Worm (Caenorhabditis elegans): Measurements from ENCODE around the gene vep-2.

vep-2 gene

ce11 chrX:3596303-3596772 lies 31.8 kb upstream of the vep-2 start, which contains the start of gene T27A10.6:
TSS of gene T27A10.6 (minus strand) at chrX:3596353.
- TF ChIP-seq lin-11 (tag; optimal IDR thresholded peaks at IDR 0.05) (no peak), pha-2 (tag; optimal IDR thresholded peaks at IDR 0.05) (no peak), ceh-48 (tag; optimal IDR thresholded peaks at IDR 0.05) (no peak), pat-9 (tag; optimal IDR thresholded peaks at IDR 0.05) (no peak), unc-55 (GFP tag; optimal IDR thresholded peaks at IDR 0.05) (no peak), ztf-16 (tag; optimal IDR thresholded peaks at IDR 0.05) (no peak), C38D4.7 (GFP tag; optimal IDR thresholded peaks at IDR 0.05) (no peak), T23F11.4 (GFP tag; optimal IDR thresholded peaks at IDR 0.05) (no peak), odd-2 (tag; optimal IDR thresholded peaks at IDR 0.05) (no peak), ets-4 (tag; optimal IDR thresholded peaks at IDR 0.05) (no peak), C08G9.2 (tag; optimal IDR thresholded peaks at IDR 0.05) (no peak)

- TF ChIP-seq ceh-34 (tag; optimal IDR thresholded peaks at IDR 0.05) = no peak
- TF ChIP-seq pha-4 (tag; optimal IDR thresholded peaks at IDR 0.05) = no peak
- no peak for TF ChIP-seq ceh-48 (tag; optimal IDR thresholded peaks at IDR 0.05)
- TF ChIP-seq zip-5 (tag; optimal IDR thresholded peaks at IDR 0.05) = no peak
- no peak for TF ChIP-seq ama-1 (optimal IDR thresholded peaks at IDR 0.05)
- TF ChIP-seq nhr-232 (tag; optimal IDR thresholded peaks at IDR 0.05) = no peak
- no peak for TF ChIP-seq che-1 (tag; optimal IDR thresholded peaks at IDR 0.05)
- no peak for TF ChIP-seq sox-2 (GFP tag; IDR thresholded peaks at IDR 0.05)
- TF ChIP-seq pat-9 (tag; optimal IDR thresholded peaks at IDR 0.05) = no peak
- no peak for TF ChIP-seq unc-86 (tag; optimal IDR thresholded peaks at IDR 0.05)
Observed at ce11 chrX:3596967-3597366, 31.1 kb upstream of the vep-2 start.

ce11 chrX:3599860-3600259 lies 28.3 kb upstream of the vep-2 start:
- TF ChIP-seq unc-55 (GFP tag; optimal IDR thresholded peaks at IDR 0.05) = peak; percentile 42
- no peak for TF ChIP-seq ceh-48 (tag; optimal IDR thresholded peaks at IDR 0.05)

- TF ChIP-seq mec-3 (tag; optimal IDR thresholded peaks at IDR 0.05; ENCODE audit: borderline replicate concordance) = no peak
- TF ChIP-seq elt-2 (tag; optimal IDR thresholded peaks at IDR 0.05) = no peak
- no peak for TF ChIP-seq ceh-30 (tag; optimal IDR thresholded peaks at IDR 0.05)
- TF ChIP-seq ceh-22 (tag; optimal IDR thresholded peaks at IDR 0.05) = no peak
- TF ChIP-seq ceh-9 (tag; optimal IDR thresholded peaks at IDR 0.05) = no peak
- TF ChIP-seq nfya-1 (tag; optimal IDR thresholded peaks at IDR 0.05) = no peak
- no peak for TF ChIP-seq syd-9 (tag; optimal IDR thresholded peaks at IDR 0.05)
Observed at ce11 chrX:3600390-3600789, 27.7 kb upstream of the vep-2 start, which contains the start of gene cgr-1. TSS of gene cgr-1 (minus strand) at chrX:3600457.

- no peak for TF ChIP-seq fkh-10 (GFP tag; optimal IDR thresholded peaks at IDR 0.05)
- no peak for TF ChIP-seq ceh-34 (tag; optimal IDR thresholded peaks at IDR 0.05)
- TF ChIP-seq ets-4 (tag; optimal IDR thresholded peaks at IDR 0.05) = no peak
- TF ChIP-seq ceh-18 (tag; optimal IDR thresholded peaks at IDR 0.05) = peak; percentile 25
Observed at ce11 chrX:3601531-3601930, 26.6 kb upstream of the vep-2 start, which contains the start of gene C18B2.3. TSS of gene C18B2.3 (plus strand) at chrX:3601831.

ce11 chrX:3602622-3603021 lies 25.5 kb upstream of the vep-2 start:
- no peak for TF ChIP-seq tbx-2 (tag; optimal IDR thresholded peaks at IDR 0.05)

ce11 chrX:3605727-3606126 lies 22.4 kb upstream of the vep-2 start, which contains the start of gene C18B2.4:
TSS of gene C18B2.4 (minus strand) at chrX:3605741.
- no peak for TF ChIP-seq hlh-15 (tag; optimal IDR thresholded peaks at IDR 0.05)
- TF ChIP-seq pqm-1 (tag; optimal IDR thresholded peaks at IDR 0.05) = no peak
- TF ChIP-seq ceh-31 (tag; optimal IDR thresholded peaks at IDR 0.05) = peak; percentile 74
- peak; percentile 32 for TF ChIP-seq ceh-2 (tag; optimal IDR thresholded peaks at IDR 0.05)
- TF ChIP-seq dmd-4 (tag; optimal IDR thresholded peaks at IDR 0.05; ENCODE audit: borderline replicate concordance) = no peak
- TF ChIP-seq hlh-30 (tag; optimal IDR thresholded peaks at IDR 0.05; ENCODE audit: insufficient read depth) = peak; percentile 89
- no peak for TF ChIP-seq ceh-24 (tag; optimal IDR thresholded peaks at IDR 0.05)
- peak; percentile 75 for TF ChIP-seq unc-42 (tag; optimal IDR thresholded peaks at IDR 0.05)
- peak; percentile 25 for TF ChIP-seq C08G9.2 (tag; optimal IDR thresholded peaks at IDR 0.05)
- peak; percentile 18 for TF ChIP-seq dve-1 (tag; optimal IDR thresholded peaks at IDR 0.05)
- TF ChIP-seq unc-55 (GFP tag; optimal IDR thresholded peaks at IDR 0.05) = peak; percentile 96
- no peak for TF ChIP-seq ceh-18 (tag; optimal IDR thresholded peaks at IDR 0.05)
- no peak for TF ChIP-seq eyg-1 (tag; optimal IDR thresholded peaks at IDR 0.05)
- peak; percentile 64 for TF ChIP-seq tbx-2 (tag; optimal IDR thresholded peaks at IDR 0.05)
- TF ChIP-seq nhr-11 (tag; optimal IDR thresholded peaks at IDR 0.05) = no peak
- TF ChIP-seq ceh-14 (tag; optimal IDR thresholded peaks at IDR 0.05) = peak; percentile 51
- peak; percentile 34 for TF ChIP-seq elt-2 (tag; optimal IDR thresholded peaks at IDR 0.05)

All from whole organism, late embryonic.